Fruit fly (Drosophila melanogaster): ENCODE results near the gene RpS19b.

dm6 chr3R:23919366-23919765 is 14.0 kb downstream of the RpS19b start:
- TF ChIP-seq CG8478 (optimal IDR thresholded peaks at IDR 0.05) (no peak), CTCF (optimal IDR thresholded peaks at IDR 0.05) (no peak)
